Worm (Caenorhabditis elegans) whole organism, L3 larva: ENCODE data around the gene mcm-3AP.

Source experiments
- aly-2 ChIP-seq: fragments of 150-350 bp; optimal IDR thresholded peaks from 2 replicates; lab custom pipeline; 2014; ENCODE audit warnings: missing biosample characterization, missing genetic modification characterization
- ama-1 ChIP-seq: fragments of 150-350 bp; optimal IDR thresholded peaks from 2 replicates; lab custom pipeline; 2018
- elt-2 ChIP-seq: sonication (generic microtip); optimal IDR thresholded peaks from 2 replicates; lab custom pipeline; 2016; ENCODE audit warnings: missing genetic modification reagents, mild to moderate bottlenecking, missing genetic modification characterization, missing compliant biosample characterization
- fos-1 ChIP-seq: fragments of 150-350 bp; optimal IDR thresholded peaks from 2 replicates; lab custom pipeline; 2014; ENCODE audit warnings: missing biosample characterization, missing genetic modification characterization
- lin-15B ChIP-seq: fragments of 150-350 bp; optimal IDR thresholded peaks from 2 replicates; lab custom pipeline; 2014; ENCODE audit warnings: missing biosample characterization, missing genetic modification characterization
- nhr-77 ChIP-seq: fragments of 150-350 bp; optimal IDR thresholded peaks from 2 replicates; lab custom pipeline; 2014; ENCODE audit warnings: missing biosample characterization, missing genetic modification characterization
- skn-1 ChIP-seq: fragments of 150-350 bp; optimal IDR thresholded peaks from 2 replicates; lab custom pipeline; 2014; ENCODE audit warnings: missing biosample characterization, missing genetic modification characterization

- TF ChIP-seq skn-1 (tag; lab: Kevin White, UChicago) (no peak), nhr-77 (no peak), lin-15B (no peak), fos-1 (tag; lab: Kevin White, UChicago) (no peak), ama-1 (no peak), aly-2 (tag; lab: Kevin White, UChicago) (no peak), elt-2 (tag; lab: Kevin White, UChicago) (no peak)
These were observed 14.7 kb upstream of the mcm-3AP start, which contains the start of gene bbs-2 for ce11 chrIV:7933733-7934132.
